Fruit fly (Drosophila melanogaster): Measurements from ENCODE around the gene Reg-2.
A peak's percentile ranks its signal among the peaks of the same experiment; 100 is the strongest.

- TF ChIP-seq bab1 (GFP tag; optimal IDR thresholded peaks at IDR 0.05) (no peak), kay (GFP tag; ENCODE audit: borderline replicate concordance) (no peak), cic (GFP tag; optimal IDR thresholded peaks at IDR 0.05) (no peak), CG14711 (tag; optimal IDR thresholded peaks at IDR 0.05) (no peak), pad (GFP tag; optimal IDR thresholded peaks at IDR 0.05) (peak; percentile 39)
These were observed 33.2 kb upstream of the Reg-2 start for dm6 chr3L:639460-640103.
